Worm (Caenorhabditis elegans): ENCODE results near the gene tbx-34.

The tbx-34 gene

DNA sequence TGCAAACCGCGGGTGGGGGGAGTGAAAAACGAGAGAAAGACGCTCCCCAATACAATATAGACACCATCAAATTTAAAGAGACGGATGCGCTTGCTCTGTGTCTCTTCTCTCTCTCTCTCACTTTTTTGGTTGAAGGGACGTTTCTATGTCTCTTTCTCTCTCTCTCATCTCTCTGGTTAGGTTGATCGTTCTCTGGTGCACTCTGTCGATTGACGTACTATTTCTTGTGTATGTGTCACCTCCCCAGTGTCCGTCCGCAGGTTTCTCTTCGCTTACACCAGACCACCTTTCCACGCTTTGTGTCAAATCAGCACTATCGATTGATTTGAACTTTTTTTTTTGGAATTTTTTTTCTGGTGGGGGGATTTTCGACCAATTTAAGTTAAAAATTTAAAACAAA is 25.4 kb upstream of the tbx-34 start (continued):
- peak; percentile 43 for TF ChIP-seq nhr-25 (tag; optimal IDR thresholded peaks at IDR 0.05; ENCODE audit: borderline replicate concordance, insufficient read depth)
- TF ChIP-seq T20F7.1 (GFP tag; optimal IDR thresholded peaks at IDR 0.05): no peak
- TF ChIP-seq lin-13 (GFP tag; optimal IDR thresholded peaks at IDR 0.05): peak; percentile 29
- peak; percentile 30 to 74 for TF ChIP-seq lsy-2 (tag; optimal IDR thresholded peaks at IDR 0.05)
- peak; percentile 87 for TF ChIP-seq hlh-30 (tag; optimal IDR thresholded peaks at IDR 0.05; ENCODE audit: insufficient read depth)
- TF ChIP-seq lin-15B (tag; optimal IDR thresholded peaks at IDR 0.05): no peak
- peak in 1 of 2 experiments; percentile 49 for TF ChIP-seq hif-1 (tag; optimal IDR thresholded peaks at IDR 0.05)
- no peak for TF ChIP-seq zip-2 (tag; optimal IDR thresholded peaks at IDR 0.05)
- no peak for TF ChIP-seq daf-16 (GFP tag; optimal IDR thresholded peaks at IDR 0.05)
- TF ChIP-seq daf-16 (tag; optimal IDR thresholded peaks at IDR 0.05): peak; percentile 74
- peak; percentile 59 for TF ChIP-seq nhr-77 (tag; optimal IDR thresholded peaks at IDR 0.05)
- 0 out of 2 replicates have a peak, but pooled peaks have one; percentile 14 for TF ChIP-seq arid-1 (GFP tag; conservative IDR thresholded peaks at IDR 0.05)
- TF ChIP-seq mep-1 (tag; optimal IDR thresholded peaks at IDR 0.05): peak; percentile 91
- peak in 1 of 2 experiments; percentile 99 for TF ChIP-seq unc-62 (GFP tag; optimal IDR thresholded peaks at IDR 0.05 in 1 of 2)
- TF ChIP-seq unc-62 (tag; optimal IDR thresholded peaks at IDR 0.05): no peak
- no peak for TF ChIP-seq dmd-9 (GFP tag; IDR thresholded peaks at IDR 0.05)
- no peak for TF ChIP-seq dmd-8 (GFP tag; IDR thresholded peaks at IDR 0.05)
- peak; percentile 50 for TF ChIP-seq lin-38 (GFP tag; IDR thresholded peaks at IDR 0.05)
- peak; percentile 57 for TF ChIP-seq mxl-3 (GFP tag; optimal IDR thresholded peaks at IDR 0.05)
- TF ChIP-seq saeg-2 (GFP tag; IDR thresholded peaks at IDR 0.05): no peak

ce11 chrIII:11241583-11242187 is 23.6 kb upstream of the tbx-34 start:
- no peak for TF ChIP-seq snpc-4 (tag; optimal IDR thresholded peaks at IDR 0.05)
- no peak for TF ChIP-seq mdt-29 (GFP tag; IDR thresholded peaks at IDR 0.05)
- no peak for TF ChIP-seq saeg-2 (GFP tag; IDR thresholded peaks at IDR 0.05)
- no peak for TF ChIP-seq ceh-20 (GFP tag; IDR thresholded peaks at IDR 0.05)
- no peak for TF ChIP-seq dmd-8 (GFP tag; IDR thresholded peaks at IDR 0.05)
- TF ChIP-seq nhr-28 (tag; optimal IDR thresholded peaks at IDR 0.05): peak; percentile 96
- no peak for TF ChIP-seq nhr-111 (GFP tag; optimal IDR thresholded peaks at IDR 0.05)
- TF ChIP-seq daf-16 (GFP tag; optimal IDR thresholded peaks at IDR 0.05): no peak
- peak; percentile 21 for TF ChIP-seq daf-16 (tag; optimal IDR thresholded peaks at IDR 0.05)
- peak; percentile 3 for TF ChIP-seq dve-1 (tag; optimal IDR thresholded peaks at IDR 0.05; ENCODE audit: insufficient read depth)
- peak; percentile 46 for TF ChIP-seq hlh-11 (tag; optimal IDR thresholded peaks at IDR 0.05)
- no peak for TF ChIP-seq snpc-1.2 (GFP tag; IDR thresholded peaks at IDR 0.05)
- peak; percentile 38; the same call in 1 of the 2 replicates for TF ChIP-seq dmd-6 (GFP tag; IDR thresholded peaks at IDR 0.05)
- no peak for TF ChIP-seq egl-43 (GFP tag; IDR thresholded peaks at IDR 0.05)
- peak in 1 of 2 experiments; percentile 54 for TF ChIP-seq unc-62 (GFP tag; optimal IDR thresholded peaks at IDR 0.05 in 1 of 2)
- no peak for TF ChIP-seq unc-62 (tag; optimal IDR thresholded peaks at IDR 0.05)
- TF ChIP-seq hif-1 (tag; optimal IDR thresholded peaks at IDR 0.05): no peak
- peak; percentile 69 for TF ChIP-seq aha-1 (tag)
- peak; percentile 89 for TF ChIP-seq pqm-1 (tag; optimal IDR thresholded peaks at IDR 0.05)
- no peak for TF ChIP-seq ZK546.5 (tag; optimal IDR thresholded peaks at IDR 0.05)

ce11 chrIII:11240776-11241175 is 22.7 kb upstream of the tbx-34 start:
- TF ChIP-seq lin-38 (GFP tag; IDR thresholded peaks at IDR 0.05) (no peak), nhr-237 (tag; optimal IDR thresholded peaks at IDR 0.05) (no peak), hlh-11 (tag; optimal IDR thresholded peaks at IDR 0.05) (peak; percentile 16), mep-1 (tag; optimal IDR thresholded peaks at IDR 0.05) (peak; percentile 11), ZK546.5 (tag; optimal IDR thresholded peaks at IDR 0.05) (no peak), fkh-10 (GFP tag; optimal IDR thresholded peaks at IDR 0.05) (no peak), ctbp-1 (GFP tag; IDR thresholded peaks at IDR 0.05) (no peak), lin-13 (GFP tag; optimal IDR thresholded peaks at IDR 0.05) (no peak), T20F7.1 (GFP tag; optimal IDR thresholded peaks at IDR 0.05) (no peak), ama-1 (optimal IDR thresholded peaks at IDR 0.05) (no peak), nhr-10 (tag; optimal IDR thresholded peaks at IDR 0.05) (no peak), pha-4 (GFP tag; IDR thresholded peaks at IDR 0.05) (no peak), pha-4 (tag; optimal IDR thresholded peaks at IDR 0.05) (no peak), nhr-6 (tag; optimal IDR thresholded peaks at IDR 0.05) (peak; percentile 35), nhr-76 (tag; optimal IDR thresholded peaks at IDR 0.05) (no peak), arid-1 (GFP tag; conservative IDR thresholded peaks at IDR 0.05) (no peak), T26A8.4 (GFP tag; IDR thresholded peaks at IDR 0.05) (no peak), nhr-48 (tag; optimal IDR thresholded peaks at IDR 0.05) (no peak), nhr-25 (tag; optimal IDR thresholded peaks at IDR 0.05; ENCODE audit: borderline replicate concordance, insufficient read depth) (no peak), lin-39 (tag; optimal IDR thresholded peaks at IDR 0.05) (no peak), ceh-82 (tag; optimal IDR thresholded peaks at IDR 0.05) (no peak), mxl-3 (GFP tag; optimal IDR thresholded peaks at IDR 0.05) (no peak), madf-5 (GFP tag; IDR thresholded peaks at IDR 0.05) (no peak)
